Fruit fly (Drosophila melanogaster) whole organism, wandering third instar larva: ENCODE results near the gene CG17078.

Source experiments
- Abd-B ChIP-seq: fragments of >200 bp; optimal IDR thresholded peaks from 2 replicates; lab custom pipeline; 2017; ENCODE audit warnings: missing biosample characterization, missing genetic modification characterization
- CG32264 ChIP-seq: fragments of 200-800 bp; sonication (Bioruptor generic); optimal IDR thresholded peaks from 2 replicates; lab custom pipeline; 2016; ENCODE audit warnings: missing biosample characterization, missing genetic modification characterization
- Dfd ChIP-seq: fragments of >200 bp; optimal IDR thresholded peaks from 2 replicates; lab custom pipeline; 2017; ENCODE audit warnings: missing biosample characterization, missing genetic modification characterization
- Dif ChIP-seq: fragments of 200-275, 200-300 bp; sonication (Bioruptor generic); optimal IDR thresholded peaks from 2 replicates; lab custom pipeline; 2018; ENCODE audit warnings: missing biosample characterization, missing genetic modification characterization; ENCODE audit not compliant: partially characterized antibody
- GATAd ChIP-seq: sonication (Bioruptor generic); optimal IDR thresholded peaks from 2 replicates; lab custom pipeline; 2016; ENCODE audit warnings: missing biosample characterization, missing genetic modification characterization
- HLH106 ChIP-seq: fragments of 200-800 bp; optimal IDR thresholded peaks from 3 replicates; lab custom pipeline; 2019; ENCODE audit warnings: missing biosample characterization, mild to moderate bottlenecking, missing genetic modification characterization, moderate library complexity
- Hnf4 ChIP-seq: fragments of 200-800 bp; sonication (Bioruptor generic); optimal IDR thresholded peaks from 2 replicates; lab custom pipeline; 2016; ENCODE audit warnings: missing biosample characterization, mild to moderate bottlenecking, missing genetic modification characterization
- Hr78 ChIP-seq: fragments of >200 bp; optimal IDR thresholded peaks from 2 replicates; lab custom pipeline; 2017; ENCODE audit warnings: missing biosample characterization, missing genetic modification characterization
- Hr83 ChIP-seq: fragments of 200-300 bp; sonication (Bioruptor generic); optimal IDR thresholded peaks from 2 replicates; lab custom pipeline; 2016; ENCODE audit warnings: missing biosample characterization, mild to moderate bottlenecking, missing genetic modification characterization, moderate library complexity; ENCODE audit not compliant: poor library complexity, severe bottlenecking
- Mio ChIP-seq: sonication (Bioruptor generic); optimal IDR thresholded peaks from 2 replicates; lab custom pipeline; 2016; ENCODE audit warnings: missing biosample characterization, missing genetic modification characterization
- Myc ChIP-seq: fragments of >200 bp; optimal IDR thresholded peaks from 2 replicates; lab custom pipeline; 2017
- N ChIP-seq: fragments of >200 bp; optimal IDR thresholded peaks from 2 replicates; lab custom pipeline; 2018; ENCODE audit warnings: missing biosample characterization, missing external identifiers, missing genetic modification characterization
- OdsH ChIP-seq: fragments of 200-800 bp; sonication (Bioruptor generic); optimal IDR thresholded peaks from 2 replicates; lab custom pipeline; 2016; ENCODE audit warnings: missing biosample characterization, mild to moderate bottlenecking, missing genetic modification characterization
- Rel ChIP-seq, 2 experiments: fragments of 200-800 bp; sonication (Bioruptor generic) in 1 of 2; optimal IDR thresholded peaks; 2 replicates in 1 of 2; 3 replicates in 1 of 2; lab custom pipeline; 2016 to 2019; ENCODE audit warnings: mild to moderate bottlenecking in 2 of 2, missing biosample characterization in 2 of 2, missing genetic modification characterization in 2 of 2, moderate library complexity in 1 of 2
- Sp1 ChIP-seq: fragments of 200-800 bp; sonication (Bioruptor generic); optimal IDR thresholded peaks from 3 replicates; lab custom pipeline; 2019; ENCODE audit warnings: missing biosample characterization, mild to moderate bottlenecking, missing genetic modification characterization, moderate library complexity
- Vsx2 ChIP-seq: fragments of 200-300, 225-300 bp; sonication (Bioruptor generic); optimal IDR thresholded peaks from 2 replicates; lab custom pipeline; 2018; ENCODE audit warnings: missing biosample characterization, missing genetic modification characterization; ENCODE audit not compliant: partially characterized antibody
- br ChIP-seq: fragments of 200-800 bp; sonication (Bioruptor generic); optimal IDR thresholded peaks from 2 replicates; lab custom pipeline; 2016; ENCODE audit warnings: missing biosample characterization, missing genetic modification characterization
- dl ChIP-seq, 2 experiments: fragments of 175-275, 200-275 bp in 1 of 2; fragments of 200-275 bp in 1 of 2; sonication (Bioruptor generic); optimal IDR thresholded peaks; lab custom pipeline; 2018; ENCODE audit warnings: mild to moderate bottlenecking in 2 of 2, missing biosample characterization in 2 of 2, missing genetic modification characterization in 2 of 2, moderate library complexity in 2 of 2; ENCODE audit not compliant: partially characterized antibody in 2 of 2, insufficient read depth in 1 of 2
- dmrt93B ChIP-seq: fragments of 200-800 bp; sonication (Bioruptor generic); optimal IDR thresholded peaks from 2 replicates; lab custom pipeline; 2018; ENCODE audit warnings: missing biosample characterization, mild to moderate bottlenecking, missing genetic modification characterization
- dsf ChIP-seq: sonication (Bioruptor generic); optimal IDR thresholded peaks from 2 replicates; lab custom pipeline; 2016; ENCODE audit warnings: missing biosample characterization, missing genetic modification characterization, borderline replicate concordance
- ey ChIP-seq: fragments of 200-800 bp; sonication (Bioruptor generic); optimal IDR thresholded peaks from 2 replicates; lab custom pipeline; 2016; ENCODE audit warnings: missing biosample characterization, missing genetic modification characterization
- fru ChIP-seq: fragments of 200-800 bp; sonication (Bioruptor generic); optimal IDR thresholded peaks from 3 replicates; lab custom pipeline; 2016; ENCODE audit warnings: missing biosample characterization, mild to moderate bottlenecking, missing genetic modification characterization
- h ChIP-seq: fragments of 200-800 bp; sonication (Bioruptor generic); optimal IDR thresholded peaks from 3 replicates; lab custom pipeline; 2016; ENCODE audit warnings: missing biosample characterization, mild to moderate bottlenecking, missing genetic modification characterization
- jim ChIP-seq: fragments of 175-275, 200-325 bp; sonication (Bioruptor generic); optimal IDR thresholded peaks from 2 replicates; lab custom pipeline; 2016; ENCODE audit warnings: missing biosample characterization, mild to moderate bottlenecking, missing genetic modification characterization
- lola ChIP-seq: fragments of >200 bp; optimal IDR thresholded peaks from 2 replicates; lab custom pipeline; 2017; ENCODE audit warnings: missing biosample characterization, missing genetic modification characterization
- pan ChIP-seq: fragments of >200 bp; optimal IDR thresholded peaks from 2 replicates; lab custom pipeline; 2017
- rgr ChIP-seq: fragments of 200-800 bp; sonication (Bioruptor generic); optimal IDR thresholded peaks from 3 replicates; lab custom pipeline; 2016; ENCODE audit warnings: missing biosample characterization, mild to moderate bottlenecking, missing genetic modification characterization
- sage ChIP-seq: fragments of 200-800 bp; sonication (Bioruptor generic); optimal IDR thresholded peaks from 2 replicates; lab custom pipeline; 2016; ENCODE audit warnings: missing biosample characterization, mild to moderate bottlenecking, missing genetic modification characterization
- tai ChIP-seq: sonication (Bioruptor generic); optimal IDR thresholded peaks from 2 replicates; lab custom pipeline; 2016; ENCODE audit warnings: missing biosample characterization, missing genetic modification characterization
- usp ChIP-seq: fragments of >200 bp; optimal IDR thresholded peaks from 2 replicates; lab custom pipeline; 2017; ENCODE audit warnings: missing biosample characterization, missing genetic modification characterization

CG17078 gene

DNA sequence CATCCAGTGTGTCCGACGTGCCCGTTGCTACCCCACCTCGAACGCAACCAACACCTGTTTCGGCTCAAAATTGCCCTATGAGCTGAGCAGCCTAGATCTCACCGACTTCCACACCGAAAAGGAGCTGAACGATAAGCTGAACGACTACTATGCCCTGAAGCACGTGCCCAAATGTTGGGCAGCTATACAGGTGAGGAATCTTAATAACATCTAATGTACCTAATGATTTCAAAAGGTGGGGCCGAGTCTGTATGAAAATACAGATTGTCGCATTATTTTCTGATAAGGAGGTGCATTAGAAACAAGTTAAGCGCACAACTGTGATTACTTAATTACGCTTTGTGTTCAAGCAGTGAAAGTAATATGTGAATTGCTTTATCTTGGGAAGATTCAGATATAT lies at the start of gene CG17078:
CG17078 (minus strand) TSS at position 101 of the 400 bp plus-strand sequence.
- TF ChIP-seq CG32264 (no peak), N (GFP tag; lab: Kevin White, UChicago) (no peak), Hr83 (GFP tag; lab: Kevin White, UChicago) (no peak), Hr78 (GFP tag; lab: Kevin White, UChicago) (no peak), OdsH (GFP tag; lab: Kevin White, UChicago) (no peak), lola (GFP tag; lab: Kevin White, UChicago) (no peak), Mio (GFP tag; lab: Kevin White, UChicago) (no peak), dsf (no peak), dl (GFP tag; optimal IDR thresholded peaks at IDR 0.05; lab: Kevin White, UChicago; ENCODE audit: insufficient read depth in 1 of 2, partially characterized antibody in 2 of 2) (no peak), rgr (GFP tag; lab: Kevin White, UChicago) (no peak), jim (GFP tag; lab: Kevin White, UChicago) (no peak), usp (no peak), sage (GFP tag; lab: Kevin White, UChicago) (no peak), pan (lab: Kevin White, UChicago) (no peak), Dfd (GFP tag; lab: Kevin White, UChicago) (no peak)

DNA sequence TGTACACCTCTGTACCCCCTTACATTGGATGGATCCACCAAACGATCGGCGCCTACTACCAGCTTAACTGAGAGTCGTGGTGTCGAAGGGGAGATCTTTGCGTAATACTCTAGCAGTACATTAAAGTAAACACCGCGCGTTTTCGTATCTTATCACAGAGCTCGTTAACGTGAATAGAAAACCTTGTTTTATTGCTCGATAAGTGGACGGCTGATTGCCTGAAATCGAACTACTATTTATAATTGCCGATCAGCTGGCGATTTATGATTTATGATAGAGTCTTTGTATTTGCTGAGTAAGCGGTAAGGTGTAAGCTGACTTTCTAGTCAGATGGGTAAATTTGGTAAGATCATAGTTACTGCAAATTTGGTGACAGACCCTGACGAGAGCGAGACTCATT lies 44.9 kb upstream of the CG17078 start:
- TF ChIP-seq Myc (lab: Kevin White, UChicago): no peak

DNA sequence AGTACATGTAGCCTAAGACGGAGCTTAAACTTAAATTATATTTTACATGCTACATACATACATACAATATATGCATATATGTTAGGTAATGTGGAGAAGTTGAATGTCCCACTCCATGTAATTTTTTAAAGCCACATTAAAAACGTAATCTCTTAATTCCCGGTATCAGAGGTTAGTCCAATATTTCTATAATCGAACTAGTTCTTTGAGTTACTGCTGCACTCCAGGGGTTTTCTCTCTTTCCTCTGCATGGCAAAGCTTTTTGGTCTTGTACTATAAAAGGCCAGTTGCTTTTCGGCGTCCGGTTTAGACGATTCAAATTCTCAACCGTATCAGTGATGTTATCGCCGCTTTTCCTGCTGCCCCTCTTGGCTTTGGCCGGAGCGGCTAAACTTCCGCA lies 43.8 kb upstream of the CG17078 start, which contains the start of gene CG33127:
CG33127 (plus strand) TSS at position 309 of the 400 bp plus-strand sequence.
- no peak for TF ChIP-seq OdsH (GFP tag; lab: Kevin White, UChicago)
- TF ChIP-seq h: no peak
- no peak for TF ChIP-seq Dif (GFP tag; lab: Kevin White, UChicago)
- no peak for TF ChIP-seq fru
- no peak for TF ChIP-seq Sp1 (GFP tag; lab: Kevin White, UChicago)
- no peak for TF ChIP-seq Mio (GFP tag; lab: Kevin White, UChicago)
- no peak for TF ChIP-seq Vsx2 (GFP tag; lab: Kevin White, UChicago)
- no peak for TF ChIP-seq Hr83 (GFP tag; lab: Kevin White, UChicago)
- TF ChIP-seq Hnf4 (GFP tag; lab: Kevin White, UChicago): no peak
- TF ChIP-seq CG32264: no peak

DNA sequence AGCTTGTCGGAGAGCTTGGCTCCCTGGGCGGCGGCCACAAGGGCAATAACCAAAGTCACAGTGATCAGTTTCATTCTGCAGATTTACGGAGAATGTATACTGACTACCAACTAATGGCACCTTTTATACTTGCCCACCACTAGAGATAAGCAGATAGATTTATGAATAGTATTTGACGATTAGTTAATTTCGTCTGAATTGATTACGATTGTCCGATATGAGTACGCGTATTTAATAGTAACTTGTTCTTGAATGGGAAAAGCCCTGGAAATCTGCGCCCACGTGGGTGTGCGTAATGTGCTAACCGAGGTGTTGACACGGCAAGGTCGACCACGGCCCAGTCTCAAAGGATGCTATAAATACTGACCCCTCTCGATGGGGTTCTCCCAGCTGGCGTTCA lies 43.1 kb upstream of the CG17078 start, which contains the start of gene CG11911:
CG11911 (minus strand) TSS at position 101 of the 400 bp plus-strand sequence.
- no peak for TF ChIP-seq usp
- no peak for TF ChIP-seq h
- no peak for TF ChIP-seq Myc (lab: Kevin White, UChicago)
- no peak for TF ChIP-seq Abd-B (GFP tag; lab: Kevin White, UChicago)
- TF ChIP-seq Mio (GFP tag; lab: Kevin White, UChicago): no peak
- no peak for TF ChIP-seq lola (GFP tag; lab: Kevin White, UChicago)
- no peak for TF ChIP-seq pan (lab: Kevin White, UChicago)
- TF ChIP-seq rgr (GFP tag; lab: Kevin White, UChicago): no peak
- no peak for TF ChIP-seq GATAd
- TF ChIP-seq CG32264: no peak
- TF ChIP-seq Hnf4 (GFP tag; lab: Kevin White, UChicago): no peak
- TF ChIP-seq dsf: no peak
- no peak for TF ChIP-seq HLH106
- no peak for TF ChIP-seq OdsH (GFP tag; lab: Kevin White, UChicago)

DNA sequence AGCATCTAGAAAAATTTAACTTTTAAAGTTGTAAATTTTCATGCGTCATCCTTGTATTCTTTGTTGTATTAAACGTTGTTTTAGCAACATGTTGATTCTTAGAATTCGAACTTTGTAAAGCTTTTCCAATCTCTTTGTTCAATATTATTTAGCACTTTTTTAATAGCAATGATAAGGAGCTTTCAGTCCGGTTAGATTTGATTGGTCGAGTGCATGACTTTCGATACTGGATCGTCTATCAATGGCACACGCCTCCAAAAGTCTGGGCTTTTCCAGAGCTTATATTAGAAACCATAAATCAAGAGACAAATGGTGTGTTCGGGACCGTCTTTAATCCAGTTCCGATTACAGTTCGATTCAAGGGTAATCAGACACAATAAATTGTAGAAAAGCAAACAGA lies 41.7 kb upstream of the CG17078 start:
- TF ChIP-seq dl (GFP tag; optimal IDR thresholded peaks at IDR 0.05; lab: Kevin White, UChicago; ENCODE audit: insufficient read depth in 1 of 2, partially characterized antibody in 2 of 2) (no peak), Sp1 (GFP tag; lab: Kevin White, UChicago) (no peak), Dfd (GFP tag; lab: Kevin White, UChicago) (no peak), br (GFP tag; lab: Kevin White, UChicago) (no peak), h (no peak), rgr (GFP tag; lab: Kevin White, UChicago) (no peak), Mio (GFP tag; lab: Kevin White, UChicago) (no peak), GATAd (no peak), OdsH (GFP tag; lab: Kevin White, UChicago) (no peak), dmrt93B (no peak), Rel (GFP tag; optimal IDR thresholded peaks at IDR 0.05; lab: Kevin White, UChicago) (no peak), Rel (tag; optimal IDR thresholded peaks at IDR 0.05; lab: Kevin White, UChicago) (no peak), Vsx2 (GFP tag; lab: Kevin White, UChicago) (no peak), Dif (GFP tag; lab: Kevin White, UChicago) (no peak), Hnf4 (GFP tag; lab: Kevin White, UChicago) (no peak), ey (GFP tag; lab: Kevin White, UChicago) (no peak), tai (GFP tag; lab: Kevin White, UChicago) (no peak)
